Fruit fly (Drosophila melanogaster) Kc167 (cell line): Measurements from ENCODE around the gene CG12480.

ENCODE experiments used
- Myc ChIP-seq: fragments of >200 bp; optimal IDR thresholded peaks from 2 replicates; lab custom pipeline; 2017; ENCODE audit warnings: missing external identifiers
- Sin3A ChIP-seq: fragments of >200 bp; optimal IDR thresholded peaks from 2 replicates; lab custom pipeline; 2018; ENCODE audit warnings: missing external identifiers
- h ChIP-seq: fragments of >200 bp; optimal IDR thresholded peaks from 3 replicates; lab custom pipeline; 2018; ENCODE audit warnings: missing external identifiers
- insv ChIP-seq: fragments of >200 bp; optimal IDR thresholded peaks from 3 replicates; lab custom pipeline; 2018; ENCODE audit warnings: missing external identifiers
- psq ChIP-seq: fragments of >200 bp; optimal IDR thresholded peaks from 2 replicates; lab custom pipeline; 2017; ENCODE audit warnings: missing external identifiers
- ttk ChIP-seq: sonication (Bioruptor generic); optimal IDR thresholded peaks from 2 replicates; lab custom pipeline; 2017; ENCODE audit warnings: missing external identifiers

DNA sequence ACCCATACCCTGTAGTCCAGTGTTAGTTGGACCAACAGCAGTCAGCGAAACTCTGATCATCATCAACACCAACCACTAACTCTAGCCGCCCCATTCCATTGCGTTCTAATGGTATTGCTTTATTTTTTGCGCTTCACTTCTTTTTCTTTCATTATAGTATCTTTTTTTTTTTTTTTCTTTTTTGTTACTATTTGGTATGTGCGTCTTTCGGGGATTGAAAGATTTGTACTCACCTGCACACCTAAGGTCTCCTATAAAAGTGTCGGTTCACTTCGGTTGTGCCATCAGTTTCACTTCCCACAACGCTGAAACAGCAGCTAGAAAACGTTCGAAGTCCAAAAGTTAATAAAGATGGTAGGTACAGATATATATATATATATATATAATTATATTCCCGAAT, 19.8 kb downstream of the CG12480 start, which contains the start of gene CG11585:
- TF ChIP-seq insv (lab: Kevin White, UChicago) (no peak), Myc (lab: Kevin White, UChicago) (no peak), h (lab: Kevin White, UChicago) (no peak), ttk (lab: Kevin White, UChicago) (no peak), psq (lab: Kevin White, UChicago) (no peak), Sin3A (no peak)
